Worm (Caenorhabditis elegans) whole organism, late embryonic: ENCODE data around the gene ptr-14.

Source experiments
- C38D4.7 ChIP-seq: fragments of 200-800 bp; sonication (Bioruptor generic); optimal IDR thresholded peaks from 2 replicates; lab custom pipeline; 2018; ENCODE audit warnings: mild to moderate bottlenecking, missing genetic modification characterization, moderate library complexity, missing compliant biosample characterization
- F13H6.1 ChIP-seq: sonication (generic microtip); optimal IDR thresholded peaks from 2 replicates; lab custom pipeline; 2016; ENCODE audit warnings: missing genetic modification characterization, missing compliant biosample characterization
- ama-1 ChIP-seq: fragments of 150-350 bp; optimal IDR thresholded peaks from 2 replicates; lab custom pipeline; 2014
- ceh-22 ChIP-seq: sonication (generic microtip); optimal IDR thresholded peaks from 2 replicates; lab custom pipeline; 2017; ENCODE audit warnings: missing biosample characterization, missing genetic modification characterization
- ceh-34 ChIP-seq: sonication (generic microtip); optimal IDR thresholded peaks from 2 replicates; lab custom pipeline; 2016; ENCODE audit warnings: mild to moderate bottlenecking, missing genetic modification characterization, missing compliant biosample characterization
- ceh-48 ChIP-seq: sonication (generic microtip); optimal IDR thresholded peaks from 2 replicates; lab custom pipeline; 2016; ENCODE audit warnings: missing genetic modification characterization, inconsistent platforms, missing compliant biosample characterization
- ets-4 ChIP-seq: sonication (generic microtip); optimal IDR thresholded peaks from 2 replicates; lab custom pipeline; 2016; ENCODE audit warnings: missing genetic modification characterization, missing compliant biosample characterization
- hlh-6 ChIP-seq: sonication (generic microtip); optimal IDR thresholded peaks from 2 replicates; lab custom pipeline; 2016; ENCODE audit warnings: missing genotype, missing genetic modification characterization, missing compliant biosample characterization
- madf-2 ChIP-seq: sonication (generic microtip); optimal IDR thresholded peaks from 2 replicates; lab custom pipeline; 2017; ENCODE audit warnings: missing genetic modification characterization, missing compliant biosample characterization
- nhr-11 ChIP-seq: fragments of 150-350 bp; optimal IDR thresholded peaks from 2 replicates; lab custom pipeline; 2014; ENCODE audit warnings: missing biosample characterization, missing genetic modification characterization
- odd-2 ChIP-seq: sonication (generic microtip); optimal IDR thresholded peaks from 2 replicates; lab custom pipeline; 2017; ENCODE audit warnings: antibody characterized with exemption, mild to moderate bottlenecking, missing genetic modification characterization, missing compliant biosample characterization
- pag-3 ChIP-seq: sonication (generic microtip); optimal IDR thresholded peaks from 2 replicates; lab custom pipeline; 2016; ENCODE audit warnings: missing compliant biosample characterization, missing genetic modification characterization, borderline replicate concordance
- pros-1 ChIP-seq: fragments of 150-350 bp; optimal IDR thresholded peaks from 2 replicates; lab custom pipeline; 2014; ENCODE audit warnings: missing biosample characterization, missing genetic modification reagents, missing genetic modification characterization
- ttx-3 ChIP-seq: sonication (generic microtip); optimal IDR thresholded peaks from 2 replicates; lab custom pipeline; 2016; ENCODE audit warnings: missing genetic modification reagents, missing genetic modification characterization, missing compliant biosample characterization

ce11 chrIV:10630953-10631554, 15.8 kb downstream of the ptr-14 start, which contains the start of gene F56C4.4:
- no peak for TF ChIP-seq ceh-34 (tag; lab: Kevin White, UChicago)
- no peak for TF ChIP-seq ama-1
- TF ChIP-seq ceh-48 (tag; lab: Kevin White, UChicago) = no peak
- TF ChIP-seq odd-2 (tag; lab: Kevin White, UChicago) = no peak
- no peak for TF ChIP-seq C38D4.7 (GFP tag; lab: Kevin White, UChicago)
- no peak for TF ChIP-seq ets-4 (tag; lab: Kevin White, UChicago)
- TF ChIP-seq hlh-6 (tag; lab: Kevin White, UChicago) = no peak
- TF ChIP-seq pros-1 (tag; lab: Kevin White, UChicago) = no peak
- TF ChIP-seq pag-3 (tag; lab: Kevin White, UChicago) = no peak
- no peak for TF ChIP-seq ceh-22 (tag; lab: Kevin White, UChicago)
- no peak for TF ChIP-seq F13H6.1 (tag; lab: Kevin White, UChicago)
- no peak for TF ChIP-seq ttx-3 (tag; lab: Kevin White, UChicago)
- no peak for TF ChIP-seq madf-2 (tag; lab: Kevin White, UChicago)
- no peak for TF ChIP-seq nhr-11 (tag; lab: Kevin White, UChicago)
